Fruit fly (Drosophila melanogaster) whole organism, embryonic: Measurements from ENCODE around the gene Sil1.

Experiments used
- B-H1 ChIP-seq: fragments of 200-800 bp; sonication (Bioruptor generic); IDR thresholded peaks from 3 replicates; pipeline ENCODE4 v1.3.6; 2022; ENCODE audit warnings: missing biosample characterization, missing genetic modification characterization
- BtbVII ChIP-seq: fragments of 200-800 bp; sonication (Bioruptor generic); optimal IDR thresholded peaks from 3 replicates; lab custom pipeline; 2017; ENCODE audit warnings: missing biosample characterization, mild to moderate bottlenecking, missing genetic modification characterization
- CG11504 ChIP-seq: fragments of 200-800 bp; sonication (Bioruptor generic); optimal IDR thresholded peaks from 3 replicates; lab custom pipeline; 2019; ENCODE audit warnings: missing biosample characterization, mild to moderate bottlenecking, missing genetic modification characterization, moderate library complexity
- CG12071 ChIP-seq: fragments of 200-800 bp; sonication (Bioruptor generic); optimal IDR thresholded peaks from 3 replicates; lab custom pipeline; 2018; ENCODE audit warnings: missing biosample characterization, mild to moderate bottlenecking, missing genetic modification characterization
- CG12744 ChIP-seq: fragments of 200-800 bp; sonication (Bioruptor generic); optimal IDR thresholded peaks from 2 replicates; lab custom pipeline; 2016; ENCODE audit warnings: missing biosample characterization, missing genetic modification characterization
- CG12942 ChIP-seq: fragments of 200-800 bp; sonication (Bioruptor generic); optimal IDR thresholded peaks from 3 replicates; lab custom pipeline; 2016; ENCODE audit warnings: missing biosample characterization, missing genetic modification characterization
- CG1602 ChIP-seq: fragments of 200-800 bp; sonication (Bioruptor generic); optimal IDR thresholded peaks from 3 replicates; lab custom pipeline; 2016; ENCODE audit warnings: missing biosample characterization, missing genetic modification characterization
- CG17361 ChIP-seq: fragments of 200-800 bp; sonication (Bioruptor generic); IDR thresholded peaks from 3 replicates; pipeline ENCODE4 v1.3.6; 2022; ENCODE audit warnings: missing biosample characterization, missing genetic modification characterization
- CG17912 ChIP-seq: fragments of 200-800 bp; sonication (Bioruptor generic); optimal IDR thresholded peaks from 2 replicates; lab custom pipeline; 2018; ENCODE audit warnings: missing biosample characterization, mild to moderate bottlenecking, missing genetic modification characterization
- CG18262 ChIP-seq: fragments of 200-800 bp; optimal IDR thresholded peaks from 3 replicates; lab custom pipeline; 2019; ENCODE audit warnings: missing biosample characterization, mild to moderate bottlenecking, missing genetic modification characterization, moderate library complexity
- CG2120 ChIP-seq: fragments of 200-800 bp; sonication (Bioruptor generic); optimal IDR thresholded peaks from 3 replicates; lab custom pipeline; 2016; ENCODE audit warnings: missing biosample characterization, missing genetic modification characterization
- CG30403 ChIP-seq: fragments of 200-800 bp; sonication (Bioruptor generic); optimal IDR thresholded peaks from 3 replicates; lab custom pipeline; 2016; ENCODE audit warnings: missing biosample characterization, missing genetic modification characterization
- CG32767 ChIP-seq: fragments of 200-800 bp; sonication (Bioruptor generic); IDR thresholded peaks from 2 replicates; pipeline ENCODE4 v1.3.6; 2022; ENCODE audit warnings: missing biosample characterization, missing genetic modification characterization
- CG34224 ChIP-seq: fragments of 200-800 bp; sonication (Bioruptor generic); IDR thresholded peaks from 3 replicates; pipeline ENCODE4 v1.3.6; 2022; ENCODE audit warnings: missing biosample characterization, missing genetic modification characterization; ENCODE audit not compliant: partially characterized antibody
- CG6689 ChIP-seq: fragments of 200-800 bp; sonication (Bioruptor generic); IDR thresholded peaks from 2 replicates; pipeline ENCODE4 v1.3.6; 2022; ENCODE audit warnings: missing biosample characterization, missing genetic modification characterization
- CHES-1-like ChIP-seq: fragments of 200-800 bp; sonication (Bioruptor generic); optimal IDR thresholded peaks from 2 replicates; lab custom pipeline; 2016; ENCODE audit warnings: missing biosample characterization, missing genetic modification characterization
- D19A ChIP-seq: fragments of 200-800 bp; optimal IDR thresholded peaks from 3 replicates; lab custom pipeline; 2019; ENCODE audit warnings: missing biosample characterization, mild to moderate bottlenecking, missing genetic modification characterization, moderate library complexity
- Doc2 ChIP-seq: fragments of 200-800 bp; sonication (Bioruptor generic); IDR thresholded peaks from 2 replicates; pipeline ENCODE4 v1.3.6; 2022; ENCODE audit warnings: missing biosample characterization, missing genetic modification characterization
- Dref ChIP-seq: fragments of 200-800 bp; sonication (Bioruptor generic); IDR thresholded peaks from 2 replicates; pipeline ENCODE4 v1.3.6; 2022; ENCODE audit warnings: missing biosample characterization, missing genetic modification characterization
- HLH3B ChIP-seq: fragments of 200-800 bp; sonication (Bioruptor generic); IDR thresholded peaks from 2 replicates; pipeline ENCODE4 v1.3.6; 2022; ENCODE audit warnings: missing biosample characterization, missing genetic modification characterization
- Jarid2 ChIP-seq: fragments of 200-800 bp; sonication (Bioruptor generic); optimal IDR thresholded peaks from 3 replicates; lab custom pipeline; 2017; ENCODE audit warnings: mild to moderate bottlenecking, missing biosample characterization, missing genetic modification reagents, missing genetic modification characterization
- Kr ChIP-seq: fragments of 200-800 bp; sonication (Bioruptor generic); optimal IDR thresholded peaks from 2 replicates; lab custom pipeline; 2017; ENCODE audit warnings: missing biosample characterization, mild to moderate bottlenecking, missing genetic modification characterization
- Oaz ChIP-seq: fragments of 200-800 bp; sonication (Bioruptor generic); IDR thresholded peaks from 2 replicates; pipeline ENCODE4 v1.3.6; 2022; ENCODE audit warnings: missing biosample characterization, missing genetic modification characterization
- Poxn ChIP-seq: fragments of 200-800 bp; sonication (Bioruptor generic); IDR thresholded peaks from 2 replicates; pipeline ENCODE4 v1.3.6; 2022; ENCODE audit warnings: missing biosample characterization, missing genetic modification characterization
- Ssrp ChIP-seq: fragments of 200-800 bp; sonication (Bioruptor generic); optimal IDR thresholded peaks from 2 replicates; lab custom pipeline; 2018; ENCODE audit warnings: missing biosample characterization, mild to moderate bottlenecking, missing genetic modification characterization, moderate library complexity
- abd-A ChIP-seq: fragments of 200-800 bp; sonication (Bioruptor generic); optimal IDR thresholded peaks from 3 replicates; lab custom pipeline; 2019; ENCODE audit warnings: missing biosample characterization, mild to moderate bottlenecking, missing genetic modification characterization, moderate library complexity
- ash1 ChIP-seq: fragments of 200-800 bp; sonication (Bioruptor generic); optimal IDR thresholded peaks from 2 replicates; lab custom pipeline; 2018; ENCODE audit warnings: missing biosample characterization, mild to moderate bottlenecking, missing genetic modification characterization
- dpn ChIP-seq, 2 experiments: fragments of 200-800 bp; sonication (Bioruptor generic); optimal IDR thresholded peaks; 3 replicates each; lab custom pipeline; 2016; ENCODE audit warnings: missing biosample characterization in 2 of 2, missing genetic modification characterization in 2 of 2
- dysf ChIP-seq: fragments of 200-800 bp; sonication (Bioruptor generic); IDR thresholded peaks from 3 replicates; pipeline ENCODE4 v1.3.6; 2022; ENCODE audit warnings: missing biosample characterization, missing genetic modification characterization
- ewg ChIP-seq: fragments of 200-800 bp; sonication (Bioruptor generic); optimal IDR thresholded peaks from 3 replicates; lab custom pipeline; 2017; ENCODE audit warnings: mild to moderate bottlenecking, missing biosample characterization, missing genetic modification reagents, missing genetic modification characterization
- fd3F ChIP-seq: fragments of 200-800 bp; sonication (Bioruptor generic); optimal IDR thresholded peaks from 2 replicates; lab custom pipeline; 2018; ENCODE audit warnings: missing biosample characterization, mild to moderate bottlenecking, missing genetic modification characterization, moderate library complexity
- ind ChIP-seq: fragments of 200-800 bp; sonication (Bioruptor generic); optimal IDR thresholded peaks from 3 replicates; lab custom pipeline; 2016; ENCODE audit warnings: missing biosample characterization, missing genetic modification characterization
- jing ChIP-seq: fragments of 200-800 bp; sonication (Bioruptor generic); optimal IDR thresholded peaks from 2 replicates; lab custom pipeline; 2018; ENCODE audit warnings: missing biosample characterization, mild to moderate bottlenecking, missing genetic modification characterization
- lov ChIP-seq, 2 experiments: fragments of 200-800 bp in 1 of 2; fragments of >200 bp in 1 of 2; sonication (Bioruptor generic) in 1 of 2; IDR thresholded peaks in 1 of 2; optimal IDR thresholded peaks in 1 of 2; 2 replicates in 1 of 2; 3 replicates in 1 of 2; pipeline versions ENCODE4 v1.3.6 to Lab custom; 2017 to 2022; ENCODE audit warnings: missing biosample characterization in 1 of 2, missing genetic modification characterization in 1 of 2
- nerfin-2 ChIP-seq: fragments of 200-800 bp; sonication (Bioruptor generic); IDR thresholded peaks from 2 replicates; pipeline ENCODE4 v1.3.6; 2022; ENCODE audit warnings: missing biosample characterization, missing genetic modification characterization; ENCODE audit not compliant: partially characterized antibody
- prd ChIP-seq, 3 experiments: fragments of >200 bp in 2 of 3; fragments of 200-800 bp in 1 of 3; sonication (Bioruptor generic) in 1 of 3; optimal IDR thresholded peaks in 2 of 3; IDR thresholded peaks in 1 of 3; 2 replicates in 2 of 3; 3 replicates in 1 of 3; pipeline versions ENCODE4 v1.3.6 to Lab custom; 2017 to 2022; ENCODE audit warnings: missing biosample characterization in 1 of 3, missing genetic modification characterization in 1 of 3
- sisA ChIP-seq: fragments of 200-800 bp; sonication (Bioruptor generic); IDR thresholded peaks from 2 replicates; pipeline ENCODE4 v1.3.6; 2022; ENCODE audit warnings: missing biosample characterization, missing genetic modification characterization
- tna ChIP-seq: fragments of 200-800 bp; sonication (Bioruptor generic); IDR thresholded peaks from 2 replicates; pipeline ENCODE4 v1.3.6; 2022; ENCODE audit warnings: missing biosample characterization, missing genetic modification characterization; ENCODE audit not compliant: partially characterized antibody
- vfl ChIP-seq: fragments of 200-800 bp; sonication (Bioruptor generic); optimal IDR thresholded peaks from 2 replicates; lab custom pipeline; 2016; ENCODE audit warnings: missing biosample characterization, missing genetic modification characterization

Sil1 gene

dm6 chr3R:25207405-25208003 is 27.8 kb downstream of the Sil1 start (continued):
- TF ChIP-seq nerfin-2 (GFP tag; lab: Robert Waterston, UW), result no peak
- no peak for TF ChIP-seq lov (optimal IDR thresholded peaks at IDR 0.05; lab: Kevin White, UChicago)
- TF ChIP-seq lov (GFP tag; IDR thresholded peaks at IDR 0.05; lab: Robert Waterston, UW), result 0 out of 3 replicates have a peak, but pooled peaks have one; percentile 55
- TF ChIP-seq Doc2 (GFP tag; lab: Robert Waterston, UW), result no peak
- TF ChIP-seq CG34224 (GFP tag; lab: Robert Waterston, UW), result no peak
- peak; percentile 82 for TF ChIP-seq CG6689
- peak; percentile 77 for TF ChIP-seq D19A (tag; lab: Kevin White, UChicago)
- TF ChIP-seq HLH3B (GFP tag; lab: Robert Waterston, UW), result peak; percentile 66
- peak; percentile 85 for TF ChIP-seq CG18262 (tag; lab: Kevin White, UChicago)
- TF ChIP-seq CG12942 (GFP tag; lab: Kevin White, UChicago), result peak; percentile 53
- peak; percentile 59 for TF ChIP-seq ind (GFP tag; lab: Kevin White, UChicago)
- TF ChIP-seq dysf, result peak; percentile 84
- no peak for TF ChIP-seq abd-A
- TF ChIP-seq vfl, result peak; percentile 10
- peak; percentile 25 for TF ChIP-seq CHES-1-like (GFP tag; lab: Kevin White, UChicago)
- TF ChIP-seq sisA (GFP tag; lab: Robert Waterston, UW), result peak; percentile 69
- TF ChIP-seq CG17361, result peak; percentile 86
- TF ChIP-seq prd (optimal IDR thresholded peaks at IDR 0.05; lab: Kevin White, UChicago), result no peak
- TF ChIP-seq prd (GFP tag; IDR thresholded peaks at IDR 0.05; lab: Robert Waterston, UW), result peak; percentile 79
- peak; percentile 55 for TF ChIP-seq CG2120 (GFP tag; lab: Kevin White, UChicago)
- peak; percentile 64 for TF ChIP-seq CG12071 (GFP tag; lab: Kevin White, UChicago)
- peak; percentile 50 for TF ChIP-seq Oaz (GFP tag; lab: Robert Waterston, UW)
- peak; percentile 41 to 70 for TF ChIP-seq dpn (GFP tag; optimal IDR thresholded peaks at IDR 0.05; lab: Kevin White, UChicago)
- TF ChIP-seq BtbVII (GFP tag; lab: Kevin White, UChicago), result peak; percentile 71
- no peak for TF ChIP-seq CG17912 (GFP tag; lab: Kevin White, UChicago)
- TF ChIP-seq Dref (GFP tag; lab: Robert Waterston, UW), result no peak
- peak; percentile 53 for TF ChIP-seq jing
- no peak for TF ChIP-seq ash1 (GFP tag; lab: Kevin White, UChicago)
- TF ChIP-seq ewg (GFP tag; lab: Kevin White, UChicago), result peak; percentile 40
- TF ChIP-seq CG1602, result peak; percentile 55
- TF ChIP-seq Ssrp, result peak; percentile 75
- TF ChIP-seq Jarid2 (GFP tag; lab: Kevin White, UChicago), result no peak
- TF ChIP-seq Kr, result no peak
- peak; percentile 69 for TF ChIP-seq CG32767
- no peak for TF ChIP-seq tna (GFP tag; lab: Robert Waterston, UW)
- peak; percentile 64 for TF ChIP-seq fd3F (GFP tag; lab: Kevin White, UChicago)
- peak; percentile 86 for TF ChIP-seq CG11504 (tag; lab: Kevin White, UChicago)
- peak; percentile 56 for TF ChIP-seq B-H1 (GFP tag; lab: Robert Waterston, UW)
- peak; percentile 30 for TF ChIP-seq CG12744 (GFP tag; lab: Kevin White, UChicago)
- TF ChIP-seq CG30403 (GFP tag; lab: Kevin White, UChicago), result peak; percentile 78
- no peak for TF ChIP-seq Poxn
